Worm (Caenorhabditis elegans) whole organism, young adult: ENCODE results near the gene K08H2.3.

Source experiments
- B0019.2 ChIP-seq: fragments of 200-800 bp; sonication (Bioruptor generic); conservative IDR thresholded peaks from 2 replicates; pipeline ENCODE4 v1.3.6; 2022; ENCODE audit warnings: missing genetic modification reagents, missing genetic modification characterization, missing compliant biosample characterization
- B0336.3 ChIP-seq: fragments of 200-800 bp; sonication (Bioruptor generic); IDR thresholded peaks from 2 replicates; pipeline ENCODE4 v1.3.6; 2022; ENCODE audit warnings: missing genetic modification characterization, missing compliant biosample characterization
- C06A6.2 ChIP-seq: fragments of 200-800 bp; sonication (Bioruptor generic); conservative IDR thresholded peaks from 2 replicates; pipeline ENCODE4 v1.3.6; 2022; ENCODE audit warnings: missing genetic modification characterization, missing compliant biosample characterization
- F10E7.11 ChIP-seq: sonication (generic microtip); optimal IDR thresholded peaks from 2 replicates; lab custom pipeline; 2017; ENCODE audit warnings: mild to moderate bottlenecking, missing genetic modification characterization, moderate library complexity, missing compliant biosample characterization
- F22D6.2 ChIP-seq: sonication (generic microtip); optimal IDR thresholded peaks from 2 replicates; lab custom pipeline; 2016; ENCODE audit warnings: mild to moderate bottlenecking, missing genetic modification characterization, missing compliant biosample characterization
- F52B5.7 ChIP-seq: sonication (generic microtip); optimal IDR thresholded peaks from 2 replicates; lab custom pipeline; 2016; ENCODE audit warnings: mild to moderate bottlenecking, missing genetic modification characterization, missing compliant biosample characterization
- F55B11.4 ChIP-seq: sonication (generic microtip); optimal IDR thresholded peaks from 2 replicates; lab custom pipeline; 2016; ENCODE audit warnings: missing compliant biosample characterization, missing genetic modification characterization, borderline replicate concordance; ENCODE audit not compliant: insufficient read depth
- K12H6.12 ChIP-seq: fragments of 200-800 bp; sonication (Bioruptor generic); optimal IDR thresholded peaks from 2 replicates; lab custom pipeline; 2018; ENCODE audit warnings: mild to moderate bottlenecking, missing genetic modification characterization, missing compliant biosample characterization
- Y53G8AR.9 ChIP-seq: fragments of 200-800 bp; sonication (Bioruptor generic); conservative IDR thresholded peaks from 2 replicates; pipeline ENCODE4 v1.3.6; 2022; ENCODE audit warnings: missing genetic modification reagents, missing genetic modification characterization, missing compliant biosample characterization
- Y56A3A.18 ChIP-seq: fragments of 200-800 bp; sonication (Bioruptor generic); IDR thresholded peaks from 2 replicates; pipeline ENCODE4 v1.3.6; 2022; ENCODE audit warnings: missing genetic modification reagents, missing genetic modification characterization, missing compliant biosample characterization
- Y95B8A.8 ChIP-seq: fragments of 200-800 bp; sonication (Bioruptor generic); IDR thresholded peaks from 2 replicates; pipeline ENCODE4 v1.3.6; 2022; ENCODE audit warnings: missing genetic modification reagents, missing genetic modification characterization, missing compliant biosample characterization
- ZK185.1 ChIP-seq: sonication (generic microtip); optimal IDR thresholded peaks from 2 replicates; lab custom pipeline; 2016; ENCODE audit warnings: mild to moderate bottlenecking, missing genetic modification characterization, missing compliant biosample characterization; ENCODE audit not compliant: poor library complexity, severe bottlenecking
- aptf-2 ChIP-seq: fragments of 200-800 bp; sonication (Bioruptor generic); conservative IDR thresholded peaks from 2 replicates; pipeline ENCODE4 v1.3.6; 2022; ENCODE audit warnings: missing genetic modification reagents, missing genetic modification characterization, missing compliant biosample characterization
- bed-1 ChIP-seq: fragments of 200-800 bp; sonication (Bioruptor generic); IDR thresholded peaks from 2 replicates; pipeline ENCODE4 v1.3.6; 2022; ENCODE audit warnings: missing genetic modification reagents, missing genetic modification characterization, missing compliant biosample characterization
- cebp-1 ChIP-seq, 2 experiments: fragments of 200-800 bp in 1 of 2; sonication (Bioruptor generic) in 1 of 2; sonication (generic microtip) in 1 of 2; IDR thresholded peaks in 1 of 2; optimal IDR thresholded peaks in 1 of 2; 2 replicates each; pipeline versions ENCODE4 v1.3.6 to Lab custom; 2017 to 2022; ENCODE audit warnings: missing compliant biosample characterization in 2 of 2, missing genetic modification characterization in 2 of 2, mild to moderate bottlenecking in 1 of 2, missing genetic modification reagents in 1 of 2, moderate library complexity in 1 of 2
- cebp-2 ChIP-seq: fragments of 200-800 bp; sonication (Bioruptor generic); IDR thresholded peaks from 2 replicates; pipeline ENCODE4 v1.3.6; 2022; ENCODE audit warnings: missing genetic modification characterization, missing compliant biosample characterization
- ceh-27 ChIP-seq: fragments of 200-800 bp; sonication (Bioruptor generic); optimal IDR thresholded peaks from 2 replicates; lab custom pipeline; 2018; ENCODE audit warnings: mild to moderate bottlenecking, missing genetic modification characterization, moderate library complexity, missing compliant biosample characterization
- ceh-58 ChIP-seq: fragments of 200-800 bp; sonication (Bioruptor generic); IDR thresholded peaks from 2 replicates; pipeline ENCODE4 v1.3.6; 2022; ENCODE audit warnings: missing genetic modification characterization, missing compliant biosample characterization
- ceh-91 ChIP-seq: fragments of 200-800 bp; sonication (Bioruptor generic); IDR thresholded peaks from 2 replicates; pipeline ENCODE4 v1.3.6; 2022; ENCODE audit warnings: missing genetic modification reagents, missing genetic modification characterization, missing compliant biosample characterization
- die-1 ChIP-seq: sonication (generic microtip); optimal IDR thresholded peaks from 2 replicates; lab custom pipeline; 2016; ENCODE audit warnings: missing genotype, mild to moderate bottlenecking, missing genetic modification characterization, missing compliant biosample characterization
- dpl-1 ChIP-seq: fragments of 150-350 bp; optimal IDR thresholded peaks from 2 replicates; lab custom pipeline; 2014; ENCODE audit warnings: missing biosample characterization, missing genetic modification reagents, missing genetic modification characterization
- efl-1 ChIP-seq: fragments of 150-350 bp; optimal IDR thresholded peaks from 2 replicates; lab custom pipeline; 2014; ENCODE audit warnings: missing biosample characterization, missing genetic modification reagents, missing genetic modification characterization
- egl-18 ChIP-seq: fragments of 200-800 bp; sonication (Bioruptor generic); IDR thresholded peaks from 2 replicates; pipeline ENCODE4 v1.3.6; 2022; ENCODE audit warnings: missing genetic modification reagents, missing genetic modification characterization, missing compliant biosample characterization
- egrh-3 ChIP-seq: fragments of 200-800 bp; sonication (Bioruptor generic); IDR thresholded peaks from 2 replicates; pipeline ENCODE4 v1.3.6; 2022; ENCODE audit warnings: missing genetic modification reagents, missing genetic modification characterization, missing compliant biosample characterization
- hlh-26 ChIP-seq: fragments of 200-800 bp; sonication (Bioruptor generic); conservative IDR thresholded peaks from 2 replicates; pipeline ENCODE4 v1.3.6; 2022; ENCODE audit warnings: missing genetic modification reagents, missing genetic modification characterization, missing compliant biosample characterization
- hrde-1 ChIP-seq: sonication (generic microtip); optimal IDR thresholded peaks from 2 replicates; lab custom pipeline; 2016; ENCODE audit warnings: missing genetic modification characterization, mild to moderate bottlenecking, missing compliant biosample characterization, moderate library complexity, missing genotype, missing genetic modification reagents, borderline replicate concordance
- lag-1 ChIP-seq: fragments of 200-800 bp; sonication (Bioruptor generic); IDR thresholded peaks from 2 replicates; pipeline ENCODE4 v1.3.6; 2022; ENCODE audit warnings: missing genetic modification reagents, missing genetic modification characterization, missing compliant biosample characterization
- let-526 ChIP-seq: fragments of 200-800 bp; sonication (Bioruptor generic); IDR thresholded peaks from 2 replicates; pipeline ENCODE4 v1.3.6; 2022; ENCODE audit warnings: missing genetic modification reagents, missing genetic modification characterization, missing compliant biosample characterization
- lir-1 ChIP-seq: fragments of 200-800 bp; sonication (Bioruptor generic); conservative IDR thresholded peaks from 2 replicates; pipeline ENCODE4 v1.3.6; 2022; ENCODE audit warnings: missing genetic modification reagents, missing genetic modification characterization, missing compliant biosample characterization
- lsl-1 ChIP-seq: fragments of 200-800 bp; sonication (Bioruptor generic); optimal IDR thresholded peaks from 2 replicates; lab custom pipeline; 2018; ENCODE audit warnings: mild to moderate bottlenecking, missing genetic modification characterization, moderate library complexity, missing compliant biosample characterization
- madf-6 ChIP-seq: fragments of 200-800 bp; sonication (Bioruptor generic); IDR thresholded peaks from 2 replicates; pipeline ENCODE4 v1.3.6; 2022; ENCODE audit warnings: missing genetic modification reagents, missing genetic modification characterization, missing compliant biosample characterization
- mcd-1 ChIP-seq: fragments of 200-800 bp; sonication (Bioruptor generic); IDR thresholded peaks from 2 replicates; pipeline ENCODE4 v1.3.6; 2022; ENCODE audit warnings: missing genetic modification reagents, missing genetic modification characterization, missing compliant biosample characterization
- mel-28 ChIP-seq: sonication (generic microtip); optimal IDR thresholded peaks from 2 replicates; lab custom pipeline; 2016; ENCODE audit warnings: borderline replicate concordance, mild to moderate bottlenecking, missing genetic modification characterization, missing compliant biosample characterization
- mes-4 ChIP-seq: sonication (generic microtip); optimal IDR thresholded peaks from 2 replicates; lab custom pipeline; 2016; ENCODE audit warnings: missing genotype, missing genetic modification characterization, missing compliant biosample characterization
- mxl-1 ChIP-seq: sonication (generic microtip); optimal IDR thresholded peaks from 2 replicates; lab custom pipeline; 2016; ENCODE audit warnings: missing genetic modification characterization, missing compliant biosample characterization
- nfya-2 ChIP-seq: fragments of 200-800 bp; sonication (Bioruptor generic); IDR thresholded peaks from 2 replicates; pipeline ENCODE4 v1.3.6; 2022; ENCODE audit warnings: missing genetic modification reagents, missing genetic modification characterization, missing compliant biosample characterization
- nhr-120 ChIP-seq: fragments of 200-800 bp; sonication (Bioruptor generic); IDR thresholded peaks from 2 replicates; pipeline ENCODE4 v1.3.6; 2022; ENCODE audit warnings: missing genetic modification characterization, missing compliant biosample characterization
- nhr-179 ChIP-seq: sonication (generic microtip); optimal IDR thresholded peaks from 2 replicates; lab custom pipeline; 2016; ENCODE audit warnings: mild to moderate bottlenecking, missing genetic modification characterization, missing compliant biosample characterization
- nhr-80 ChIP-seq: sonication (generic microtip); optimal IDR thresholded peaks from 2 replicates; lab custom pipeline; 2016; ENCODE audit warnings: missing genetic modification characterization, missing compliant biosample characterization
- pha-4 ChIP-seq: fragments of 150-350 bp; sonication (generic microtip); optimal IDR thresholded peaks from 2 replicates; lab custom pipeline; 2014; ENCODE audit warnings: missing biosample characterization, missing genetic modification reagents, missing genetic modification characterization
- sdz-38 ChIP-seq: sonication (generic microtip); optimal IDR thresholded peaks from 2 replicates; lab custom pipeline; 2016; ENCODE audit warnings: missing genotype, missing genetic modification characterization, missing compliant biosample characterization
- sea-2 ChIP-seq: fragments of 200-800 bp; sonication (Bioruptor generic); IDR thresholded peaks from 2 replicates; pipeline ENCODE4 v1.3.6; 2022; ENCODE audit warnings: missing genetic modification characterization, missing compliant biosample characterization
- sptf-2 ChIP-seq: fragments of 200-800 bp; sonication (Bioruptor generic); optimal IDR thresholded peaks from 2 replicates; lab custom pipeline; 2018; ENCODE audit warnings: mild to moderate bottlenecking, missing genetic modification characterization, missing compliant biosample characterization
- tbx-9 ChIP-seq: sonication (generic microtip); optimal IDR thresholded peaks from 2 replicates; lab custom pipeline; 2016; ENCODE audit warnings: borderline replicate concordance, missing genetic modification characterization, inconsistent platforms, missing compliant biosample characterization
- xnd-1 ChIP-seq: sonication (generic microtip); optimal IDR thresholded peaks from 2 replicates; lab custom pipeline; 2016; ENCODE audit warnings: missing genotype, missing genetic modification reagents, missing genetic modification characterization, missing compliant biosample characterization
- zfh-2 ChIP-seq: fragments of 200-800 bp; sonication (Bioruptor generic); conservative IDR thresholded peaks from 2 replicates; pipeline ENCODE4 v1.3.6; 2022; ENCODE audit warnings: missing genetic modification reagents, missing genetic modification characterization, missing compliant biosample characterization
- ztf-25 ChIP-seq: fragments of 200-800 bp; sonication (Bioruptor generic); IDR thresholded peaks from 2 replicates; pipeline ENCODE4 v1.3.6; 2022; ENCODE audit warnings: missing genetic modification reagents, missing genetic modification characterization, missing compliant biosample characterization
- ztf-26 ChIP-seq: sonication (generic microtip); optimal IDR thresholded peaks from 2 replicates; lab custom pipeline; 2017; ENCODE audit warnings: missing genetic modification characterization, missing compliant biosample characterization
- ztf-28 ChIP-seq: fragments of 200-800 bp; sonication (Bioruptor generic); IDR thresholded peaks from 2 replicates; pipeline ENCODE4 v1.3.6; 2022; ENCODE audit warnings: missing genetic modification reagents, missing genetic modification characterization, missing compliant biosample characterization

Gene K08H2.3

ce11 chrX:13283462-13283861 is 46.3 kb downstream of the K08H2.3 start (continued):
- TF ChIP-seq cebp-1 (GFP tag; IDR thresholded peaks at IDR 0.05; lab: Robert Waterston, UW): no peak
- no peak for TF ChIP-seq cebp-1 (tag; optimal IDR thresholded peaks at IDR 0.05; lab: Kevin White, UChicago)
- TF ChIP-seq lag-1 (GFP tag; lab: Robert Waterston, UW): no peak
- TF ChIP-seq F22D6.2 (tag; lab: Kevin White, UChicago): no peak
- TF ChIP-seq egrh-3 (GFP tag; lab: Robert Waterston, UW): 0 out of 2 replicates have a peak, but pooled peaks have one; percentile 13
- TF ChIP-seq C06A6.2: no peak
- peak; percentile 81 for TF ChIP-seq mxl-1
- peak; percentile 89 for TF ChIP-seq ztf-25
- no peak for TF ChIP-seq B0336.3 (GFP tag; lab: Robert Waterston, UW)
- no peak for TF ChIP-seq nhr-120 (GFP tag; lab: Robert Waterston, UW)
- no peak for TF ChIP-seq ztf-28 (GFP tag; lab: Robert Waterston, UW)
- TF ChIP-seq nhr-179: no peak
- TF ChIP-seq pha-4: no peak
- no peak for TF ChIP-seq mel-28 (tag; lab: Kevin White, UChicago)
- no peak for TF ChIP-seq F10E7.11 (tag; lab: Kevin White, UChicago)
- TF ChIP-seq egl-18 (GFP tag; lab: Robert Waterston, UW): no peak
- TF ChIP-seq let-526 (GFP tag; lab: Robert Waterston, UW): no peak
- peak; percentile 4 for TF ChIP-seq nhr-80
- no peak for TF ChIP-seq aptf-2 (GFP tag; lab: Robert Waterston, UW)
- no peak; the same call in 1 of the 2 replicates for TF ChIP-seq mcd-1 (GFP tag; lab: Robert Waterston, UW)
- TF ChIP-seq ZK185.1 (tag; lab: Kevin White, UChicago): peak; percentile 48
- TF ChIP-seq zfh-2: no peak
- no peak for TF ChIP-seq F55B11.4 (tag; lab: Kevin White, UChicago)
- TF ChIP-seq ceh-91 (GFP tag; lab: Robert Waterston, UW): no peak
- no peak for TF ChIP-seq Y53G8AR.9 (GFP tag; lab: Robert Waterston, UW)
- no peak for TF ChIP-seq efl-1
- TF ChIP-seq B0019.2 (GFP tag; lab: Robert Waterston, UW): no peak
- no peak for TF ChIP-seq nfya-2
- TF ChIP-seq ztf-26 (tag; lab: Kevin White, UChicago): peak; percentile 16
- TF ChIP-seq sea-2 (GFP tag; lab: Robert Waterston, UW): no peak
- peak; percentile 65 for TF ChIP-seq F52B5.7 (tag; lab: Kevin White, UChicago)
- no peak for TF ChIP-seq madf-6 (GFP tag; lab: Robert Waterston, UW)
- TF ChIP-seq tbx-9 (tag; lab: Kevin White, UChicago): no peak
- TF ChIP-seq K12H6.12 (tag; lab: Kevin White, UChicago): no peak
- no peak for TF ChIP-seq sdz-38
- TF ChIP-seq xnd-1 (tag; lab: Kevin White, UChicago): no peak
- no peak for TF ChIP-seq dpl-1
- TF ChIP-seq Y95B8A.8 (GFP tag; lab: Robert Waterston, UW): no peak
- no peak for TF ChIP-seq lir-1 (GFP tag; lab: Robert Waterston, UW)
- TF ChIP-seq Y56A3A.18 (GFP tag; lab: Robert Waterston, UW): peak; percentile 57; the same call in 1 of the 2 replicates
- TF ChIP-seq mes-4: peak; percentile 51
- no peak for TF ChIP-seq lsl-1 (GFP tag; lab: Kevin White, UChicago)
- peak; percentile 51 for TF ChIP-seq hrde-1
- TF ChIP-seq ceh-58: no peak
- no peak for TF ChIP-seq sptf-2 (GFP tag; lab: Kevin White, UChicago)
- TF ChIP-seq hlh-26 (GFP tag; lab: Robert Waterston, UW): no peak
- peak; percentile 85 for TF ChIP-seq die-1 (tag; lab: Kevin White, UChicago)
- no peak for TF ChIP-seq bed-1 (GFP tag; lab: Robert Waterston, UW)
- TF ChIP-seq ceh-27 (GFP tag; lab: Kevin White, UChicago): peak; percentile 1
- TF ChIP-seq cebp-2 (GFP tag; lab: Robert Waterston, UW): no peak
